Worm (Caenorhabditis elegans): ENCODE measurements around the gene lron-4.
A peak's percentile ranks its signal among the peaks of the same experiment; 100 is the strongest.

DNA sequence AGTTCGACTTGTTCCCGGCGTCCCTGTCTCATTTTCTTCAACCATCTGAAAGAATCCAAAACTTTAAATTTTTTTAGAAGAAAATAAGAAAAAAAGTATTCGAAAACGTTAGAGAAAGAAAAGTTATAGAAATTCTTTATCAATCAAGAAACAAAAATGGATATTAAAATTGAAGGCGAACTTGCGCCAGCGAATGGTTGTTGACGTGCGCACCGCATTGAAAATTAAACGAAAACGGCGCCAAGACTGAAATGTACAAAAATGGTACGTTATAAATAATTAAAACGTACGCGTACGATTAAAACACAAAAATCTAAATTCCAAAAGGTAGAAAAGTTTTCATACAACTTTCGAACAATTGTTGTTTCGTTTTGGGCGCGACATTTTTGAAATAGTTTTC, 25.2 kb downstream of the lron-4 start, which contains the start of gene K02C4.3:
- no peak for TF ChIP-seq nhr-28 (tag; optimal IDR thresholded peaks at IDR 0.05)
- TF ChIP-seq mep-1 (tag; optimal IDR thresholded peaks at IDR 0.05): peak; percentile 60
- TF ChIP-seq zip-8 (tag; optimal IDR thresholded peaks at IDR 0.05): no peak
- no peak for TF ChIP-seq elt-3 (tag; optimal IDR thresholded peaks at IDR 0.05)
- no peak for TF ChIP-seq unc-62 (GFP tag; optimal IDR thresholded peaks at IDR 0.05)
- TF ChIP-seq lsy-2 (tag; optimal IDR thresholded peaks at IDR 0.05): peak; percentile 63
- TF ChIP-seq nhr-12 (tag; optimal IDR thresholded peaks at IDR 0.05): no peak
- TF ChIP-seq sptf-1 (tag; optimal IDR thresholded peaks at IDR 0.05): no peak
- TF ChIP-seq pha-4 (tag; optimal IDR thresholded peaks at IDR 0.05): no peak
- no peak for TF ChIP-seq lin-13 (tag; optimal IDR thresholded peaks at IDR 0.05)
- no peak for TF ChIP-seq cnd-1 (tag; optimal IDR thresholded peaks at IDR 0.05)
- no peak for TF ChIP-seq unc-120 (tag; optimal IDR thresholded peaks at IDR 0.05; ENCODE audit: poor library complexity, severe bottlenecking)
- no peak for TF ChIP-seq snpc-4 (tag; optimal IDR thresholded peaks at IDR 0.05)
